Fruit fly (Drosophila melanogaster): ENCODE measurements around the gene Pop5.

Gene Pop5

dm6 chr3L:17012017-17012719 is 32.7 kb downstream of the Pop5 start, which contains the start of gene CG3764 (continued):
- no peak for TF ChIP-seq Hr38 (GFP tag; optimal IDR thresholded peaks at IDR 0.05)
- peak; percentile 35 for TF ChIP-seq CG1621 (tag; optimal IDR thresholded peaks at IDR 0.05)
- peak; percentile 52 for TF ChIP-seq achi (GFP tag; optimal IDR thresholded peaks at IDR 0.05)
- TF ChIP-seq Eip93F (GFP tag; optimal IDR thresholded peaks at IDR 0.05) = no peak
- peak; percentile 81 for TF ChIP-seq CG6854 (GFP tag; optimal IDR thresholded peaks at IDR 0.05)
- no peak for TF ChIP-seq Gug (GFP tag; IDR thresholded peaks at IDR 0.05)
- no peak for TF ChIP-seq CG11294 (GFP tag; IDR thresholded peaks at IDR 0.05)
- TF ChIP-seq topi (GFP tag; optimal IDR thresholded peaks at IDR 0.05) = peak; percentile 60
- no peak for TF ChIP-seq CG10631 (GFP tag; optimal IDR thresholded peaks at IDR 0.05)
- peak; percentile 49 for TF ChIP-seq Sox102F (GFP tag; optimal IDR thresholded peaks at IDR 0.05)
- no peak for TF ChIP-seq CG4318 (GFP tag; optimal IDR thresholded peaks at IDR 0.05)
- peak; percentile 99 for TF ChIP-seq fkh (GFP tag; optimal IDR thresholded peaks at IDR 0.05)
- peak; percentile 68 for TF ChIP-seq Met (GFP tag; optimal IDR thresholded peaks at IDR 0.05)
- TF ChIP-seq CG8319 (GFP tag; optimal IDR thresholded peaks at IDR 0.05) = peak; percentile 25
- TF ChIP-seq cyc (GFP tag; optimal IDR thresholded peaks at IDR 0.05) = peak; percentile 63
- peak; percentile 36 for TF ChIP-seq Ets21C (GFP tag; optimal IDR thresholded peaks at IDR 0.05)
- TF ChIP-seq OdsH (GFP tag; optimal IDR thresholded peaks at IDR 0.05) = peak; percentile 43
- peak; percentile 74 for TF ChIP-seq Eip78C (GFP tag)
- peak; percentile 42 for TF ChIP-seq CG16779 (tag; optimal IDR thresholded peaks at IDR 0.05)
- TF ChIP-seq lz (GFP tag; optimal IDR thresholded peaks at IDR 0.05) = peak; percentile 66
- peak; percentile 28 for TF ChIP-seq CG3032 (tag; optimal IDR thresholded peaks at IDR 0.05)
- TF ChIP-seq CG7368 (GFP tag; optimal IDR thresholded peaks at IDR 0.05) = peak; percentile 51
- peak; percentile 70 for TF ChIP-seq CG6163 (GFP tag; IDR thresholded peaks at IDR 0.05)
- peak; percentile 53 for TF ChIP-seq CG10669 (GFP tag; optimal IDR thresholded peaks at IDR 0.05)
- peak; percentile 49 for TF ChIP-seq Hr39 (GFP tag; optimal IDR thresholded peaks at IDR 0.05)
- TF ChIP-seq spab (GFP tag; optimal IDR thresholded peaks at IDR 0.05) = no peak
- TF ChIP-seq Sox14 (GFP tag; optimal IDR thresholded peaks at IDR 0.05) = peak; percentile 68
- peak; percentile 52 for TF ChIP-seq pdm3 (GFP tag; optimal IDR thresholded peaks at IDR 0.05)
- peak; percentile 77 for TF ChIP-seq svp (GFP tag)
- no peak for TF ChIP-seq Lpt (GFP tag; optimal IDR thresholded peaks at IDR 0.05)
- TF ChIP-seq vri (GFP tag; optimal IDR thresholded peaks at IDR 0.05) = peak; percentile 30
- TF ChIP-seq CG9139 (GFP tag; optimal IDR thresholded peaks at IDR 0.05) = peak; percentile 37
- peak; percentile 40 for TF ChIP-seq CG8632 (GFP tag; optimal IDR thresholded peaks at IDR 0.05)
- TF ChIP-seq CG8119 (GFP tag; IDR thresholded peaks at IDR 0.05) = peak; percentile 18; the same call in 1 of the 3 replicates
- no peak; the same call in 1 of the 2 replicates for TF ChIP-seq CG15336 (GFP tag; IDR thresholded peaks at IDR 0.05)
- peak; percentile 39 for TF ChIP-seq eg (GFP tag; IDR thresholded peaks at IDR 0.05)

- TF ChIP-seq CG6808 (GFP tag; optimal IDR thresholded peaks at IDR 0.05) = no peak
- no peak for TF ChIP-seq esn (GFP tag; optimal IDR thresholded peaks at IDR 0.05)
- peak; percentile 16 for TF ChIP-seq Lpt (GFP tag; optimal IDR thresholded peaks at IDR 0.05)
- peak; percentile 11 for TF ChIP-seq CG6276 (GFP tag; optimal IDR thresholded peaks at IDR 0.05)
- TF ChIP-seq Blimp-1 (GFP tag; optimal IDR thresholded peaks at IDR 0.05) = peak; percentile 98
- TF ChIP-seq pdm3 (GFP tag; optimal IDR thresholded peaks at IDR 0.05) = no peak
- TF ChIP-seq svp (GFP tag) = peak; percentile 93
Measured at dm6 chr3L:17011351-17012016, 33.4 kb downstream of the Pop5 start.
